Worm (Caenorhabditis elegans) whole organism, young adult: ENCODE measurements around the gene aly-3.
"Not testable (repeated sequence)": the region's sequence is repeated elsewhere in the genome, so short reads cannot be mapped to it uniquely, and the experiment has no call there.

Source experiments
- B0035.1 ChIP-seq: sonication (generic microtip); optimal IDR thresholded peaks from 2 replicates; lab custom pipeline; 2016; ENCODE audit warnings: missing genetic modification characterization, mild to moderate bottlenecking, missing compliant biosample characterization, missing genotype, missing genetic modification reagents
- C06A6.2 ChIP-seq: fragments of 200-800 bp; sonication (Bioruptor generic); conservative IDR thresholded peaks from 2 replicates; pipeline ENCODE4 v1.3.6; 2022; ENCODE audit warnings: missing genetic modification characterization, missing compliant biosample characterization
- C17E4.6 ChIP-seq: fragments of 200-800 bp; sonication (Bioruptor generic); IDR thresholded peaks from 2 replicates; pipeline ENCODE4 v1.3.6; 2022; ENCODE audit warnings: missing genetic modification reagents, missing genetic modification characterization, missing compliant biosample characterization
- Y53F4B.3 ChIP-seq: fragments of 200-800 bp; sonication (Bioruptor generic); IDR thresholded peaks from 2 replicates; pipeline ENCODE4 v1.3.6; 2022; ENCODE audit warnings: missing genetic modification reagents, missing genetic modification characterization, missing compliant biosample characterization
- Y79H2A.3 ChIP-seq: fragments of 200-800 bp; sonication (Bioruptor generic); conservative IDR thresholded peaks from 2 replicates; pipeline ENCODE4 v1.3.6; 2022; ENCODE audit warnings: missing genetic modification reagents, missing genetic modification characterization, missing compliant biosample characterization
- aptf-3 ChIP-seq: fragments of 200-800 bp; sonication (Bioruptor generic); IDR thresholded peaks from 2 replicates; pipeline ENCODE4 v1.3.6; 2022; ENCODE audit warnings: missing genetic modification characterization, missing compliant biosample characterization
- attf-3 ChIP-seq: fragments of 200-800 bp; sonication (Bioruptor generic); conservative IDR thresholded peaks from 2 replicates; pipeline ENCODE4 v1.3.6; 2022; ENCODE audit warnings: missing genetic modification reagents, missing genetic modification characterization, missing compliant biosample characterization
- bed-2 ChIP-seq: fragments of 200-800 bp; sonication (Bioruptor generic); IDR thresholded peaks from 2 replicates; pipeline ENCODE4 v1.3.6; 2022; ENCODE audit warnings: missing genetic modification reagents, missing genetic modification characterization, missing compliant biosample characterization
- ceh-40 ChIP-seq: fragments of 200-800 bp; sonication (Bioruptor generic); IDR thresholded peaks from 2 replicates; pipeline ENCODE4 v1.3.6; 2022; ENCODE audit warnings: missing genetic modification characterization, missing compliant biosample characterization
- ceh-58 ChIP-seq: fragments of 200-800 bp; sonication (Bioruptor generic); IDR thresholded peaks from 2 replicates; pipeline ENCODE4 v1.3.6; 2022; ENCODE audit warnings: missing genetic modification characterization, missing compliant biosample characterization
- efl-1 ChIP-seq: fragments of 150-350 bp; optimal IDR thresholded peaks from 2 replicates; lab custom pipeline; 2014; ENCODE audit warnings: missing biosample characterization, missing genetic modification reagents, missing genetic modification characterization
- ekl-4 ChIP-seq: fragments of 200-800 bp; sonication (Bioruptor generic); IDR thresholded peaks from 2 replicates; pipeline ENCODE4 v1.3.6; 2022; ENCODE audit warnings: missing genetic modification reagents, missing genetic modification characterization, missing compliant biosample characterization
- gei-17 ChIP-seq: fragments of 200-800 bp; sonication (Bioruptor generic); optimal IDR thresholded peaks from 2 replicates; lab custom pipeline; 2018; ENCODE audit warnings: mild to moderate bottlenecking, missing genetic modification characterization, missing compliant biosample characterization
- him-1 ChIP-seq: sonication (generic microtip); optimal IDR thresholded peaks from 2 replicates; lab custom pipeline; 2016; ENCODE audit warnings: missing genotype, missing genetic modification reagents, missing genetic modification characterization, missing compliant biosample characterization
- hlh-26 ChIP-seq: fragments of 200-800 bp; sonication (Bioruptor generic); conservative IDR thresholded peaks from 2 replicates; pipeline ENCODE4 v1.3.6; 2022; ENCODE audit warnings: missing genetic modification reagents, missing genetic modification characterization, missing compliant biosample characterization
- hmg-1.2 ChIP-seq: fragments of 200-800 bp; sonication (Bioruptor generic); IDR thresholded peaks from 2 replicates; pipeline ENCODE4 v1.3.6; 2022; ENCODE audit warnings: missing genetic modification reagents, missing genetic modification characterization, missing compliant biosample characterization
- hrde-1 ChIP-seq: sonication (generic microtip); optimal IDR thresholded peaks from 2 replicates; lab custom pipeline; 2016; ENCODE audit warnings: missing genetic modification characterization, mild to moderate bottlenecking, missing compliant biosample characterization, moderate library complexity, missing genotype, missing genetic modification reagents, borderline replicate concordance
- lag-1 ChIP-seq: fragments of 200-800 bp; sonication (Bioruptor generic); IDR thresholded peaks from 2 replicates; pipeline ENCODE4 v1.3.6; 2022; ENCODE audit warnings: missing genetic modification reagents, missing genetic modification characterization, missing compliant biosample characterization
- let-526 ChIP-seq: fragments of 200-800 bp; sonication (Bioruptor generic); IDR thresholded peaks from 2 replicates; pipeline ENCODE4 v1.3.6; 2022; ENCODE audit warnings: missing genetic modification reagents, missing genetic modification characterization, missing compliant biosample characterization
- let-607 ChIP-seq, 2 experiments: fragments of 200-800 bp in 1 of 2; sonication (Bioruptor generic) in 1 of 2; sonication (generic microtip) in 1 of 2; optimal IDR thresholded peaks; 2 replicates each; lab custom pipeline; 2016 to 2018; ENCODE audit warnings: mild to moderate bottlenecking in 2 of 2, missing compliant biosample characterization in 2 of 2, missing genetic modification characterization in 2 of 2, moderate library complexity in 2 of 2, missing genotype in 1 of 2
- lsl-1 ChIP-seq: fragments of 200-800 bp; sonication (Bioruptor generic); optimal IDR thresholded peaks from 2 replicates; lab custom pipeline; 2018; ENCODE audit warnings: mild to moderate bottlenecking, missing genetic modification characterization, moderate library complexity, missing compliant biosample characterization
- madf-10 ChIP-seq: sonication (generic microtip); optimal IDR thresholded peaks from 2 replicates; lab custom pipeline; 2016; ENCODE audit warnings: mild to moderate bottlenecking, missing genetic modification characterization, missing compliant biosample characterization
- madf-8 ChIP-seq: fragments of 200-800 bp; sonication (Bioruptor generic); conservative IDR thresholded peaks from 2 replicates; pipeline ENCODE4 v1.3.6; 2022; ENCODE audit warnings: missing genetic modification reagents, missing genetic modification characterization, missing compliant biosample characterization
- mes-4 ChIP-seq: sonication (generic microtip); optimal IDR thresholded peaks from 2 replicates; lab custom pipeline; 2016; ENCODE audit warnings: missing genotype, missing genetic modification characterization, missing compliant biosample characterization
- mxl-1 ChIP-seq: sonication (generic microtip); optimal IDR thresholded peaks from 2 replicates; lab custom pipeline; 2016; ENCODE audit warnings: missing genetic modification characterization, missing compliant biosample characterization
- nfya-2 ChIP-seq: fragments of 200-800 bp; sonication (Bioruptor generic); IDR thresholded peaks from 2 replicates; pipeline ENCODE4 v1.3.6; 2022; ENCODE audit warnings: missing genetic modification reagents, missing genetic modification characterization, missing compliant biosample characterization
- nhr-179 ChIP-seq: sonication (generic microtip); optimal IDR thresholded peaks from 2 replicates; lab custom pipeline; 2016; ENCODE audit warnings: mild to moderate bottlenecking, missing genetic modification characterization, missing compliant biosample characterization
- rcor-1 ChIP-seq: fragments of 200-800 bp; sonication (Bioruptor generic); IDR thresholded peaks from 2 replicates; pipeline ENCODE4 v1.3.6; 2022; ENCODE audit warnings: missing genetic modification reagents, missing genetic modification characterization, missing compliant biosample characterization
- snpc-4 ChIP-seq, 5 experiments: fragments of 150-350 bp in 1 of 5; sonication (generic microtip) in 4 of 5; optimal IDR thresholded peaks; 2 replicates each; lab custom pipeline; 2014 to 2018; ENCODE audit warnings: missing genetic modification characterization in 5 of 5, missing biosample characterization in 3 of 5, antibody characterized with exemption in 2 of 5, mild to moderate bottlenecking in 2 of 5, missing compliant biosample characterization in 2 of 5, missing genotype in 2 of 5, moderate library complexity in 2 of 5, missing genetic modification reagents in 1 of 5
- sptf-2 ChIP-seq: fragments of 200-800 bp; sonication (Bioruptor generic); optimal IDR thresholded peaks from 2 replicates; lab custom pipeline; 2018; ENCODE audit warnings: mild to moderate bottlenecking, missing genetic modification characterization, missing compliant biosample characterization
- zfh-2 ChIP-seq: fragments of 200-800 bp; sonication (Bioruptor generic); conservative IDR thresholded peaks from 2 replicates; pipeline ENCODE4 v1.3.6; 2022; ENCODE audit warnings: missing genetic modification reagents, missing genetic modification characterization, missing compliant biosample characterization
- zim-3 ChIP-seq: sonication (generic microtip); optimal IDR thresholded peaks from 2 replicates; lab custom pipeline; 2017; ENCODE audit warnings: mild to moderate bottlenecking, missing genetic modification characterization, moderate library complexity, missing compliant biosample characterization

Gene aly-3

DNA sequence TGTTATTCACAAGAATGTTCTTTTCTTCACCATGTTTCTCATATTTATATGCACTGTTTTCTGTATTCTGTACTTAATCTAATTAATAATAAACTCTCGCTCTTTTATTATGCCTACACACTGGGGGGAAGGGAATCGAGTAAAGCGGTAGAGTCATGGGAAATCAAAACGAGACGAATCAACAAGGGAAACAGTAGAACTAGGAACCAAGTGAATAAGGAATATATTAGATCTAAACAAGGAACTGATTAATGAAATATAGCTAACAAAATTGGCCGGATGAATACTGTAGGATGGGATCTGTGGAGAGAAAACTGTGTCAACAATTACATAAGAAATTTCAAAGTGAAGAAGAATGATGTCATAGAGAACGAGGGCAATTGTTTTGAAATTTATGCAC lies 11.9 kb downstream of the aly-3 start:
- TF ChIP-seq ceh-58 (GFP tag; lab: Robert Waterston, UW) (no peak), lsl-1 (peak; percentile 1), rcor-1 (GFP tag; lab: Robert Waterston, UW) (no peak), him-1 (tag; lab: Kevin White, UChicago) (peak; percentile 99), hrde-1 (tag; lab: Kevin White, UChicago) (peak; percentile 23), nhr-179 (no peak), ceh-40 (GFP tag; lab: Robert Waterston, UW) (no peak), let-526 (GFP tag; lab: Robert Waterston, UW) (no peak), bed-2 (GFP tag; lab: Robert Waterston, UW) (no peak)

DNA sequence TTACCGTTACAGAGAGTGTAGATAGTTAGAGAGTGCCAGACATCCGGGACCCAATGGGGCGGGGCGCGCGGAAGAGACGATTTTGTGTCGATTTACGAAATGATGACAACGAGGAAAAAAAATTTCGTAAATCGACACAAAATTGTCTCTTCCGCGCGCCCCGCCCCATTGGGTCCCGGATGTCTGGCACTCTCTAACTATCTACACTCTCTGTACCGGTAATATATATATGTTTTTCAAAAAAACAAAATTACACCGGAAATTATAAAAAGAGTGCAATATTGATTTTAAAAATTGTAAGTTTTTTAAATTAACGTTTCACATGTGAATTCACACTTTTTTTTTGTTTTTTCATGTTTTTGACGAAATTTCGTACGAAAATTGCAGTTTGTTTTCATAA lies 15.0 kb downstream of the aly-3 start, which contains the start of gene B0001.4:
B0001.4 (minus strand) TSS at position 101 of the 400 bp plus-strand sequence.
- not testable (repeated sequence) for TF ChIP-seq mxl-1 (tag; lab: Kevin White, UChicago); mes-4; snpc-4 (GFP tag; optimal IDR thresholded peaks at IDR 0.05; lab: Kevin White, UChicago); snpc-4 (tag; optimal IDR thresholded peaks at IDR 0.05; lab: Kevin White, UChicago)
- TF ChIP-seq, all 124 proteins: peak for 0; not testable (repeated sequence) for 124

DNA sequence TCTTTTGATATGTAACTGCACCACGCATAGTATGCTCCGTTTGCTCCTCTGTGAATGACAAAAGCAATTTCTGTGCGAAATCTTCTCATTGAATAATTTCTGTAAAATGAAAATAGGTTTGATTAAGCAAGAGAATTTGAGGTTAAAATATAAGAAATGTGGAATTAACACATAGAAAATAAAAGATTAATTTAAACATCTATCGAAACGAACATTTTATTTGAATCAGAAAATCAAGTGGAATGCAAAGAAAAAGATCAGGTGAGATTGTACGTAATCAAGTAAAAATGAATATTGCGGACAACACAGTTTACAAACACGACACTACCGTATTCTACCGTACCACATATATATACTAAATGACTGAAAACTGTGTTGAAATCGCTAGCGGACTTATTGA lies 17.9 kb downstream of the aly-3 start, which contains the start of gene B0001.8:
B0001.8 (minus strand) TSS at position 101 of the 400 bp plus-strand sequence.
- TF ChIP-seq madf-10 (tag; lab: Kevin White, UChicago) (no peak), C06A6.2 (GFP tag; lab: Robert Waterston, UW) (no peak), lag-1 (GFP tag; lab: Robert Waterston, UW) (no peak), sptf-2 (GFP tag; lab: Kevin White, UChicago) (no peak), C17E4.6 (GFP tag; lab: Robert Waterston, UW) (no peak), gei-17 (GFP tag; lab: Kevin White, UChicago) (no peak), Y79H2A.3 (GFP tag; lab: Robert Waterston, UW) (0 out of 2 replicates have a peak, but pooled peaks have one; percentile 41)

DNA sequence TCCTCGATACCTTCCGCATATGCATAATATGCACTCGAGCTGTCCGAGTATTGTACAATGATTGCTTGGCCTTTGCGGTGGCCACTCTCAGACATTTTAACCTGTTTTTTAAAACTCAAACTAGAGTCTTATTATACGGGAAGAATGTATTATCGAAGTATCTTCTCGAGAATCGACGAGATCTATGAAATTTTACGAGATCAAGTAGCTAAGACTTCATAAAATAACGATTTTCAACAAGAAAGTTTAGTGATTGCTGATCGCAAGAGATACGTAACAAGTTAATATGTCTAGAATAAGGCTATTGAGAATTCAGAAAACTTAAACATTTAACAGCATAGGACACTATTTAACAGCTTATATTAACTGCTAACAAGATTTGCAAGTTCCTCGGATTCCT lies 20.1 kb downstream of the aly-3 start, which contains the start of gene B0001.5:
B0001.5 (minus strand) TSS at position 101 of the 400 bp plus-strand sequence.
- TF ChIP-seq let-607 (tag; optimal IDR thresholded peaks at IDR 0.05; lab: Kevin White, UChicago) (no peak), mes-4 (no peak), attf-3 (GFP tag; lab: Robert Waterston, UW) (no peak), nfya-2 (GFP tag; lab: Robert Waterston, UW) (no peak), aptf-3 (GFP tag; lab: Robert Waterston, UW) (no peak), zim-3 (no peak), zfh-2 (no peak), ekl-4 (GFP tag; lab: Robert Waterston, UW) (no peak), hlh-26 (no peak)
- TF ChIP-seq, all 124 proteins: peak for 0

DNA sequence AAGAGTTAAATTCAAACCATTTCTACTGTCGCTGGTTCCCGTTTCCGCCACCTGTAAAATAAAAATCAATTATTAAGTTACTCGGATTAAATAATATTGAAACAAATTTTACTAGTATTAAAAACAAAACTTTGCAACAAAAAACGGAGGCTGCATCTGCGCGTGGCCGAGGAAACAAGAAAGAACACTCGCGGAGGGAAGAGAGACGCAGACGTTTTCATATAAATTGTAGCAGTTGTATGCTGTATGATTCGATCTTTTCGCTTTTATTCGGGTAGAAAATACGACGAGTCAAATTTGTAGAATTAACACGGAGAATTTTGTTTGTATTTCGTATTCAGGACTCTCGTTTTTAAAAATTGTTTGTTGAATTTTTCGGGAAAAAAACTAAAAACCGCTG lies 22.6 kb downstream of the aly-3 start, which contains the start of gene B0001.3:
B0001.3 (minus strand) TSS at position 55 of the 400 bp plus-strand sequence.
- TF ChIP-seq Y53F4B.3 (no peak), B0035.1 (no peak)

DNA sequence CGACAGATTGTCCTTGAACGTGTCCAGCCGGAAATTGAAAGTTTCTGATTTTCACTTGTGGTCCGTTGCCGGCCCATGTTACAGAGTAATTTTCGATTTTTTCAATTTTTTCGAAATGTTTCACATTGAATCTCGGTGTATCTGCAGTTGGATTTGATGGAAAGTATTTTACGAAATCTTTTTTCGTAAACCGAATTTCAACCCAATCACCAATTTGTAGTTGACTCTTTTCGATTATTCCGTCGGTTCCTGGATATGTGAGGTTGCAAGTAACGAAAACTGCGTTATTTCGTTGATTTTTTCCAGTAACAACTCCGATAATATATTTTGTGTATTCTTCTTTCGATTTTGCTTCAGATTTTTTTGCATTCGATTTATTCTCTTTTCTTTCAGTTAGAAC lies 26.5 kb downstream of the aly-3 start:
- TF ChIP-seq efl-1 (GFP tag; lab: Kevin White, UChicago) (no peak), madf-8 (GFP tag; lab: Robert Waterston, UW) (no peak), hmg-1.2 (GFP tag; lab: Robert Waterston, UW) (no peak)
